Worm (Caenorhabditis elegans) whole organism, L3 larva: Measurements from ENCODE around the gene gldi-5.

Source experiments
- aly-2 ChIP-seq: fragments of 150-350 bp; optimal IDR thresholded peaks from 2 replicates; lab custom pipeline; 2014; ENCODE audit warnings: missing biosample characterization, missing genetic modification characterization
- ceh-9 ChIP-seq: sonication (generic microtip); optimal IDR thresholded peaks from 2 replicates; lab custom pipeline; 2018; ENCODE audit warnings: missing biosample characterization, missing genetic modification characterization
- daf-12 ChIP-seq: fragments of 150-350 bp; optimal IDR thresholded peaks from 2 replicates; lab custom pipeline; 2014; ENCODE audit warnings: missing biosample characterization, missing genetic modification reagents, missing genetic modification characterization
- elt-3 ChIP-seq, 3 experiments: fragments of 150-350 bp in 1 of 3; sonication (generic microtip) in 2 of 3; optimal IDR thresholded peaks; 2 replicates in 2 of 3; 4 replicates in 1 of 3; lab custom pipeline; 2014 to 2017; ENCODE audit warnings: missing biosample characterization in 3 of 3, missing genetic modification characterization in 3 of 3
- eor-1 ChIP-seq, 2 experiments: fragments of 150-350 bp; optimal IDR thresholded peaks; 2 replicates each; lab custom pipeline; 2014 to 2018; ENCODE audit warnings: missing biosample characterization in 2 of 2, missing genetic modification characterization in 2 of 2
- lin-15B ChIP-seq: fragments of 150-350 bp; optimal IDR thresholded peaks from 2 replicates; lab custom pipeline; 2014; ENCODE audit warnings: missing biosample characterization, missing genetic modification characterization
- nfya-1 ChIP-seq: sonication (generic microtip); optimal IDR thresholded peaks from 2 replicates; lab custom pipeline; 2017; ENCODE audit warnings: missing genetic modification characterization, mild to moderate bottlenecking, missing compliant biosample characterization, antibody characterized with exemption, moderate library complexity; ENCODE audit not compliant: insufficient read depth
- nhr-12 ChIP-seq: fragments of 150-350 bp; optimal IDR thresholded peaks from 2 replicates; lab custom pipeline; 2014; ENCODE audit warnings: missing biosample characterization, missing genetic modification characterization
- nhr-237 ChIP-seq: fragments of 150-350 bp; optimal IDR thresholded peaks from 2 replicates; lab custom pipeline; 2014; ENCODE audit warnings: missing biosample characterization, missing genetic modification characterization
- nhr-76 ChIP-seq: fragments of 150-350 bp; sonication (generic microtip); optimal IDR thresholded peaks from 5 replicates; lab custom pipeline; 2014; ENCODE audit warnings: missing biosample characterization, missing genetic modification characterization
- nhr-77 ChIP-seq: fragments of 150-350 bp; optimal IDR thresholded peaks from 2 replicates; lab custom pipeline; 2014; ENCODE audit warnings: missing biosample characterization, missing genetic modification characterization
- pqm-1 ChIP-seq: fragments of 150-350 bp; optimal IDR thresholded peaks from 2 replicates; lab custom pipeline; 2017; ENCODE audit warnings: missing biosample characterization, missing genetic modification characterization, inconsistent platforms

- TF ChIP-seq nhr-237 (tag; lab: Kevin White, UChicago) (no peak), daf-12 (tag; lab: Kevin White, UChicago) (no peak), elt-3 (tag; optimal IDR thresholded peaks at IDR 0.05; lab: Kevin White, UChicago) (no peak), nhr-76 (no peak), nfya-1 (no peak), ceh-9 (tag; lab: Kevin White, UChicago) (no peak), nhr-77 (tag; lab: Kevin White, UChicago) (no peak), eor-1 (tag; optimal IDR thresholded peaks at IDR 0.05; lab: Kevin White, UChicago) (no peak), aly-2 (tag; lab: Kevin White, UChicago) (no peak), lin-15B (tag; lab: Kevin White, UChicago) (no peak), nhr-12 (tag; lab: Kevin White, UChicago) (no peak), pqm-1 (tag; lab: Kevin White, UChicago) (no peak)
Observed at ce11 chrIII:3743367-3743766, 17.1 kb upstream of the gldi-5 start.
